Worm (Caenorhabditis elegans): Measurements from ENCODE around the gene srt-59.

The srt-59 gene

ce11 chrIV:620324-620723 lies 18.8 kb upstream of the srt-59 start (continued):
- TF ChIP-seq nhr-232 (tag; optimal IDR thresholded peaks at IDR 0.05) = peak; percentile 51
- peak; percentile 34 for TF ChIP-seq Y22D7AL.16 (tag; optimal IDR thresholded peaks at IDR 0.05)
- peak; percentile 80 for TF ChIP-seq ceh-19 (GFP tag; optimal IDR thresholded peaks at IDR 0.05)
- TF ChIP-seq hlh-13 (GFP tag; optimal IDR thresholded peaks at IDR 0.05) = peak; percentile 49
- peak; percentile 70 for TF ChIP-seq C38D4.7 (GFP tag; optimal IDR thresholded peaks at IDR 0.05)
- no peak for TF ChIP-seq pha-4 (tag; optimal IDR thresholded peaks at IDR 0.05)
- TF ChIP-seq hlh-30 (tag; optimal IDR thresholded peaks at IDR 0.05; ENCODE audit: insufficient read depth) = peak; percentile 13
- TF ChIP-seq lin-11 (tag; optimal IDR thresholded peaks at IDR 0.05) = peak; percentile 72
- TF ChIP-seq K09A11.1 (tag; optimal IDR thresholded peaks at IDR 0.05; ENCODE audit: insufficient read depth) = peak; percentile 35
- TF ChIP-seq ztf-16 (tag; optimal IDR thresholded peaks at IDR 0.05) = peak; percentile 64
- no peak for TF ChIP-seq nhr-11 (tag; optimal IDR thresholded peaks at IDR 0.05)
- TF ChIP-seq dve-1 (tag; optimal IDR thresholded peaks at IDR 0.05) = peak; percentile 61
- no peak for TF ChIP-seq ceh-24 (tag; optimal IDR thresholded peaks at IDR 0.05)
- no peak for TF ChIP-seq pqm-1 (tag; optimal IDR thresholded peaks at IDR 0.05)
- peak; percentile 10 for TF ChIP-seq tbx-7 (tag; optimal IDR thresholded peaks at IDR 0.05)
- peak; percentile 66 for TF ChIP-seq ref-2 (tag; optimal IDR thresholded peaks at IDR 0.05)
- TF ChIP-seq fkh-6 (tag; optimal IDR thresholded peaks at IDR 0.05) = peak; percentile 32
- TF ChIP-seq lim-6 (tag; optimal IDR thresholded peaks at IDR 0.05) = no peak
- peak; percentile 69 for TF ChIP-seq hlh-6 (tag; optimal IDR thresholded peaks at IDR 0.05)
- TF ChIP-seq ceh-45 (GFP tag; IDR thresholded peaks at IDR 0.05) = no peak
- TF ChIP-seq K02D7.2 (tag; optimal IDR thresholded peaks at IDR 0.05) = peak; percentile 57
- TF ChIP-seq odd-2 (tag; optimal IDR thresholded peaks at IDR 0.05) = peak; percentile 65
- peak; percentile 64 for TF ChIP-seq tbx-2 (tag; optimal IDR thresholded peaks at IDR 0.05)
- TF ChIP-seq nfya-1 (tag; optimal IDR thresholded peaks at IDR 0.05) = peak; percentile 37
- no peak for TF ChIP-seq dmd-4 (tag; optimal IDR thresholded peaks at IDR 0.05; ENCODE audit: borderline replicate concordance)
- peak; percentile 4 for TF ChIP-seq hlh-8 (tag; optimal IDR thresholded peaks at IDR 0.05)
- TF ChIP-seq ceh-9 (tag; optimal IDR thresholded peaks at IDR 0.05) = peak; percentile 55
- peak; percentile 5 for TF ChIP-seq eyg-1 (tag; optimal IDR thresholded peaks at IDR 0.05)

DNA sequence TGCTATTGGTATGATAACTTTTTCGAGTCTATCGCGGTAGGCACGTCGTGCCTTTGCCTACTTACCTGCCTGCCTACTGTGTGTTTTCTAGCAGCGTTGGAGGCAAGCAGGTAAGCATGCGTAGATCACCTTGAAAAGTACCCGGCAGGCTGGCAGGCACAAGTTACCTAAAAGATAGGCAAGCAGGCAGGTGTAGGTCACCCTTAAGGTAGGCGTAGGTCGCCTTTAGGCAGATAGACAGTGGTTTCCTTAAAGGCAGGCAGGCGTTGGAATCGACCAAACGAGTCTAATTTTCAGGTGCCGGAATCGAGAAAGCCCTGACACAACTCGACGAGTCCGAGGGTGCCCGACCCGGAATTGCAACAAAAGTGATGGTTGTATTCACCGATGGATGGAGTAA lies 18.3 kb upstream of the srt-59 start:
- no peak for TF ChIP-seq ets-4 (tag; optimal IDR thresholded peaks at IDR 0.05)
- TF ChIP-seq fkh-6 (tag; optimal IDR thresholded peaks at IDR 0.05) = no peak
- no peak for TF ChIP-seq hlh-15 (tag; optimal IDR thresholded peaks at IDR 0.05)
- TF ChIP-seq hlh-30 (tag; optimal IDR thresholded peaks at IDR 0.05; ENCODE audit: insufficient read depth) = no peak
- TF ChIP-seq ceh-45 (GFP tag; IDR thresholded peaks at IDR 0.05) = no peak
- no peak for TF ChIP-seq ref-2 (tag; optimal IDR thresholded peaks at IDR 0.05)
- TF ChIP-seq lim-6 (tag; optimal IDR thresholded peaks at IDR 0.05) = no peak
- no peak for TF ChIP-seq pros-1 (tag; optimal IDR thresholded peaks at IDR 0.05)
- TF ChIP-seq pha-2 (tag; optimal IDR thresholded peaks at IDR 0.05) = no peak
- no peak for TF ChIP-seq ceh-14 (tag; optimal IDR thresholded peaks at IDR 0.05)
- no peak for TF ChIP-seq ceh-18 (tag; optimal IDR thresholded peaks at IDR 0.05)
- TF ChIP-seq ahr-1 (tag; optimal IDR thresholded peaks at IDR 0.05) = no peak
- no peak for TF ChIP-seq pat-9 (tag; optimal IDR thresholded peaks at IDR 0.05)
- TF ChIP-seq elt-4 (tag; optimal IDR thresholded peaks at IDR 0.05) = no peak
- no peak for TF ChIP-seq ztf-16 (tag; optimal IDR thresholded peaks at IDR 0.05)
- no peak for TF ChIP-seq tbx-2 (tag; optimal IDR thresholded peaks at IDR 0.05)
- no peak for TF ChIP-seq ceh-24 (tag; optimal IDR thresholded peaks at IDR 0.05)

DNA sequence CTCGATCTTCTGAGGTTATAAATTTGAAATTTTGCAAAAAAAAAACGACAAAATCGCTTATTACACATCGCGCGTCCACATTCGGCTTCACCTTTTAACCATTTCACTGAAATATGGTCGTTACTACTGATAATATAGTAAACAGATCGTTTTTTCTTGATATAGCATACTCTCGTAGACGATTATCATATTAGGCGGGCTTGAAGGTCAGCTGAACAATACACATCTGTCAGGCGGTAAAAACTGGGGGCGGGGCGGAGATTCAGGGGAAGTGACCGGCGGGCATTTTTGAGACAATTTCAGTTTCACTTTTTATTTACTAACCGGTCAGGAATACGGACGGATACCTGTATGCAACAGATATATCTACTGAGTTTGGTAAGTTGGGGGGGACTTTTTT lies 13.7 kb upstream of the srt-59 start, which contains the start of gene C18H7.1:
C18H7.1 (plus strand) TSS at position 301 of the 400 bp plus-strand sequence.
- no peak for TF ChIP-seq C38D4.7 (GFP tag; optimal IDR thresholded peaks at IDR 0.05)
- TF ChIP-seq pat-9 (tag; optimal IDR thresholded peaks at IDR 0.05) = no peak
- no peak for TF ChIP-seq unc-86 (tag; optimal IDR thresholded peaks at IDR 0.05)
- TF ChIP-seq ceh-24 (tag; optimal IDR thresholded peaks at IDR 0.05) = no peak
- TF ChIP-seq pax-1 (tag; optimal IDR thresholded peaks at IDR 0.05) = no peak
- no peak for TF ChIP-seq tbx-7 (tag; optimal IDR thresholded peaks at IDR 0.05)
- TF ChIP-seq ceh-6 (GFP tag; optimal IDR thresholded peaks at IDR 0.05) = no peak
- no peak for TF ChIP-seq ceh-22 (tag; optimal IDR thresholded peaks at IDR 0.05)
- TF ChIP-seq ceh-45 (GFP tag; IDR thresholded peaks at IDR 0.05) = no peak
- no peak for TF ChIP-seq npax-4 (tag; optimal IDR thresholded peaks at IDR 0.05)
- TF ChIP-seq dve-1 (tag; optimal IDR thresholded peaks at IDR 0.05) = no peak
- no peak for TF ChIP-seq elt-4 (tag; optimal IDR thresholded peaks at IDR 0.05)
- no peak for TF ChIP-seq odd-2 (tag; optimal IDR thresholded peaks at IDR 0.05)
- TF ChIP-seq ceh-19 (GFP tag; optimal IDR thresholded peaks at IDR 0.05) = no peak
- TF ChIP-seq C08G9.2 (tag; optimal IDR thresholded peaks at IDR 0.05) = no peak
- no peak for TF ChIP-seq hlh-8 (tag; optimal IDR thresholded peaks at IDR 0.05)
- TF ChIP-seq ama-1 (optimal IDR thresholded peaks at IDR 0.05) = no peak
- no peak for TF ChIP-seq ttx-3 (tag; optimal IDR thresholded peaks at IDR 0.05)
- no peak for TF ChIP-seq ets-4 (tag; optimal IDR thresholded peaks at IDR 0.05)
